Worm (Caenorhabditis elegans) whole organism, young adult: ENCODE measurements around the gene Y43F4A.1.

Source experiments
- dpl-1 ChIP-seq: fragments of 150-350 bp; optimal IDR thresholded peaks from 2 replicates; lab custom pipeline; 2014; ENCODE audit warnings: missing biosample characterization, missing genetic modification reagents, missing genetic modification characterization
- efl-1 ChIP-seq: fragments of 150-350 bp; optimal IDR thresholded peaks from 2 replicates; lab custom pipeline; 2014; ENCODE audit warnings: missing biosample characterization, missing genetic modification reagents, missing genetic modification characterization
- gei-17 ChIP-seq: fragments of 200-800 bp; sonication (Bioruptor generic); optimal IDR thresholded peaks from 2 replicates; lab custom pipeline; 2018; ENCODE audit warnings: mild to moderate bottlenecking, missing genetic modification characterization, missing compliant biosample characterization
- rpc-1 ChIP-seq, 2 experiments: fragments of 150-350 bp in 1 of 2; sonication (generic microtip) in 1 of 2; optimal IDR thresholded peaks; 2 replicates each; lab custom pipeline; 2014 to 2018; ENCODE audit warnings: missing biosample characterization in 1 of 2, missing genetic modification characterization in 1 of 2, missing genetic modification reagents in 1 of 2, missing genotype in 1 of 2
- sptf-2 ChIP-seq: fragments of 200-800 bp; sonication (Bioruptor generic); optimal IDR thresholded peaks from 2 replicates; lab custom pipeline; 2018; ENCODE audit warnings: mild to moderate bottlenecking, missing genetic modification characterization, missing compliant biosample characterization
- tlf-1 ChIP-seq: fragments of 200-800 bp; sonication (Bioruptor generic); optimal IDR thresholded peaks from 2 replicates; lab custom pipeline; 2018; ENCODE audit warnings: mild to moderate bottlenecking, missing genetic modification characterization, missing compliant biosample characterization
- xnd-1 ChIP-seq: sonication (generic microtip); optimal IDR thresholded peaks from 2 replicates; lab custom pipeline; 2016; ENCODE audit warnings: missing genotype, missing genetic modification reagents, missing genetic modification characterization, missing compliant biosample characterization
- zim-3 ChIP-seq: sonication (generic microtip); optimal IDR thresholded peaks from 2 replicates; lab custom pipeline; 2017; ENCODE audit warnings: mild to moderate bottlenecking, missing genetic modification characterization, moderate library complexity, missing compliant biosample characterization

DNA sequence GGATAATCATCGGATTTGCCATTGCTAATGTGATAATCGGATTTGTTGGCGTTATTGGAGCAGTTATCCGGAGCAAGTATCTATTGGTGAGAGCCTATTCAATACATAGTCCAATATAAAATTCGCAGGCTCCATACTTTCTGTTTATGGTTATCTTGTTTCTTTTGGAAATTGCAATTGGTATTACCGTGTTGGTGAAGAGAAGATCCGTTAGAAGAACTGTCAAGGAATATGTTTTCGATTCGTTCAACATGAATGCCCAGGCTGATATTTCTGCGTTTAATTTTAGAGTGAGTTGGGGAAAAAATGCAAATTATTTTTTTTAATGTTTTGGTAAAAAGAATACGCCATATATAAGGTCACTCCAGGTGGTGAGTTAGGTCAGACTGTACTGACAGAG is 9.8 kb upstream of the Y43F4A.1 start:
- no peak for TF ChIP-seq dpl-1 (GFP tag; lab: Kevin White, UChicago)
- no peak for TF ChIP-seq tlf-1 (GFP tag; lab: Kevin White, UChicago)
- no peak for TF ChIP-seq zim-3 (tag; lab: Kevin White, UChicago)
- TF ChIP-seq rpc-1 (optimal IDR thresholded peaks at IDR 0.05; lab: Kevin White, UChicago): no peak
- TF ChIP-seq rpc-1 (tag; optimal IDR thresholded peaks at IDR 0.05; lab: Kevin White, UChicago): no peak
- TF ChIP-seq efl-1 (GFP tag; lab: Kevin White, UChicago): no peak
- no peak for TF ChIP-seq xnd-1
- no peak for TF ChIP-seq gei-17 (GFP tag; lab: Kevin White, UChicago)
- no peak for TF ChIP-seq sptf-2 (GFP tag; lab: Kevin White, UChicago)
